Worm (Caenorhabditis elegans) whole organism, midembryonic: ENCODE measurements around the gene EGAP1.5.

Experiments
- T22C8.4 ChIP-seq: fragments of 200-800 bp; sonication (Bioruptor generic); IDR thresholded peaks from 2 replicates; pipeline ENCODE4 v1.3.6; 2022; ENCODE audit warnings: missing genetic modification characterization, missing compliant biosample characterization
- cog-1 ChIP-seq: sonication (generic microtip); optimal IDR thresholded peaks from 2 replicates; lab custom pipeline; 2016; ENCODE audit warnings: missing genetic modification characterization, missing compliant biosample characterization
- flt-1 ChIP-seq: fragments of 200-800 bp; sonication (Bioruptor generic); IDR thresholded peaks from 2 replicates; pipeline ENCODE4 v1.3.6; 2022; ENCODE audit warnings: missing genetic modification characterization, missing compliant biosample characterization
- klf-2 ChIP-seq: fragments of 200-800 bp; sonication (Bioruptor generic); conservative IDR thresholded peaks from 2 replicates; pipeline ENCODE4 v1.3.6; 2022; ENCODE audit warnings: missing genetic modification reagents, missing genetic modification characterization, missing compliant biosample characterization
- med-1 ChIP-seq: sonication (generic microtip); optimal IDR thresholded peaks from 2 replicates; lab custom pipeline; 2017; ENCODE audit warnings: missing genetic modification characterization, mild to moderate bottlenecking, missing compliant biosample characterization, antibody characterized with exemption, missing genetic modification reagents; ENCODE audit not compliant: insufficient read depth
- ref-1 ChIP-seq: fragments of 200-800 bp; sonication (Bioruptor generic); conservative IDR thresholded peaks from 2 replicates; pipeline ENCODE4 v1.3.6; 2022; ENCODE audit warnings: missing genetic modification reagents, missing genetic modification characterization, missing compliant biosample characterization
- tab-1 ChIP-seq: fragments of 200-800 bp; sonication (Bioruptor generic); IDR thresholded peaks from 2 replicates; pipeline ENCODE4 v1.3.6; 2022; ENCODE audit warnings: missing genetic modification characterization, missing compliant biosample characterization
- ztf-23 ChIP-seq: fragments of 200-800 bp; sonication (Bioruptor generic); IDR thresholded peaks from 2 replicates; pipeline ENCODE4 v1.3.6; 2022; ENCODE audit warnings: missing genetic modification reagents, missing genetic modification characterization, missing compliant biosample characterization
- ztf-29 ChIP-seq: fragments of 200-800 bp; sonication (Bioruptor generic); IDR thresholded peaks from 2 replicates; pipeline ENCODE4 v1.3.6; 2022; ENCODE audit warnings: missing genetic modification reagents, missing genetic modification characterization, missing compliant biosample characterization

The EGAP1.5 gene

DNA sequence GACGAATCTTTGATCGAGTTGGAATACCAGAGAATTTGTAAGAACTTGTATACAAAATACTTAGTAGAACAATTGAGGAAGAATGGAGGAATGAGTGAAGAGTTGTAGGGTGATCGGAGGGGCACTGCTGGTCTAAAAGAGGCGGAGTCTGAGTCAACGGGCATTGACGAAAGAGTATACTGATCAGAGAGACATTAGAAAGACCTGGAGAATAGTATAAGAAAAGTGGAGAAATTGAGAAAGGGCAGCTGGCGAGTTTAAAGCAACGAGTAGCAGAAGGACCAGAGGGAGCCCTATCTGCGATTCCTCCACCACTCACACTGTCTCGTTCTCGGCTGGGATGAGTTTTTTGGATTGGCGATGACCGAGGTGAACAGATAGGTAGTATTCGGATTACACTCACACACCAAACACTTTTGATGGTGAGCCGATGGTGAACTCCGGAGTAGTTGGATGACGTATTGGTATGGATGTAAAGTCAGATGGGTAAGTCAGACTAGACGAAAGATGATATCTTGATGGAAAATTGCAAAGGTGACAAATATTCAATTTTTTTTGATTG is at the start of gene EGAP1.5:
EGAP1.5 (plus strand) TSS at position 289 of the 562 bp plus-strand sequence.
- no peak for TF ChIP-seq ztf-23 (GFP tag; lab: Robert Waterston, UW)
- TF ChIP-seq tab-1 (GFP tag; lab: Robert Waterston, UW) = 0 out of 2 replicates have a peak, but pooled peaks have one; percentile 23

DNA sequence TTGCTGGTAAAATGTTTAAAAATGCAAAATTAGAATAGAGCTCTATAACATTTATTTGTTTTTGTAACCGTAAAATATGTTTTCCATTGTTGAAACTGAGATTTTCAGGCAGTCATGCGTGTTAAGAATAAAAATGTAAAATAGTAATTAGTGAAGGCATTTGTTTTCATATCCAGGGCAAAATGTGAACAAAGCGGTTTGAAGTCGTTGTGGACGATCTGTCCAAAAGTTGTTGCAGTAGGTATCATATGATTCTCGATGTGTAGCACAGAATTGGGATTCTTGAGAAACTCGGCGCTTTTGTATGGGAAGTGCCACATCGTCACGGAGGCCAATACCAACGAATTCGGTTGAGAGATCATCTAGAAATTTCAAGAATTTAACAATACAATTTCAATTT is 49.2 kb upstream of the EGAP1.5 start:
- TF ChIP-seq flt-1 (GFP tag; lab: Robert Waterston, UW) (no peak), ref-1 (GFP tag; lab: Robert Waterston, UW) (no peak)

DNA sequence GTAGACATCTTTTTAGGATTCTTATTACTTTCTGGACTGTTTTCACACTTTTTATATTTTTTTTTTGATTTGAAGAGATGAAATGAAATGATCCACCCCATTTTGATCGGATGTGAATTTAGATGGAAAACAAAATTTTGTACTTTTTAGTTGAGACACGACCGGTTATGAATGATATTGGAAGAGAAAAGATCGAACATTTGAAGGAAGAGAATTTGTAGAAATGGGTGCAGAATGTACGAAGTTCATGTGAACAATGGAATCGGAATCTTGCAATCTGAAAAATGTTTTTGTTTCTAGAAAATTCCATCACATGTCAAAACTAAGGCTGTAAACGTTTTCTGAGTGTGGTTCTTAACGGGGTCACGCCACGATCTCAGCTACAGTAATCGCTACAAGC is 48.7 kb upstream of the EGAP1.5 start, which contains the start of gene F01F1.14:
F01F1.14 (minus strand) TSS at position 101 of the 400 bp plus-strand sequence.
- no peak for TF ChIP-seq ztf-23 (GFP tag; lab: Robert Waterston, UW)

DNA sequence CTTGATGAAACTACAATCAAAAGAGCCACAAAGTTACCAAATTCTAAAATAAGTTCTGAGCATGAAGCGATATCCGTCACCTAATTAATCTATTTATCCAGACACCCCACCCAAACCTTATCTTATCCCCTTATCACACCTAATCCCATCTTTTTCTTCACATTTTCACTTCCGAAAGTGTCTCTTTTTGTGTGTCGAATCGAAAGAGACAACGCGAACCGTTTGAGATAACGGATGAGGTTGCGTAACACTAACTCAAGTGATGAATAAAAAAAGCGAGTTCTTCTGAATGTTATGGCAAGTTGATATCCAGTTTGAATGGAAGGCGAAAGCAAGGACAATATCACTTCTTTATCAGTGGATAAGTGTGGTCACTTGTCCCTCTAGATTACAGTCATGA is 48.0 kb upstream of the EGAP1.5 start:
- TF ChIP-seq med-1 (GFP tag; lab: Kevin White, UChicago) (no peak), cog-1 (no peak), tab-1 (GFP tag; lab: Robert Waterston, UW) (no peak), ztf-29 (GFP tag; lab: Robert Waterston, UW) (no peak), ztf-23 (GFP tag; lab: Robert Waterston, UW) (no peak), ref-1 (GFP tag; lab: Robert Waterston, UW) (no peak), klf-2 (no peak)

DNA sequence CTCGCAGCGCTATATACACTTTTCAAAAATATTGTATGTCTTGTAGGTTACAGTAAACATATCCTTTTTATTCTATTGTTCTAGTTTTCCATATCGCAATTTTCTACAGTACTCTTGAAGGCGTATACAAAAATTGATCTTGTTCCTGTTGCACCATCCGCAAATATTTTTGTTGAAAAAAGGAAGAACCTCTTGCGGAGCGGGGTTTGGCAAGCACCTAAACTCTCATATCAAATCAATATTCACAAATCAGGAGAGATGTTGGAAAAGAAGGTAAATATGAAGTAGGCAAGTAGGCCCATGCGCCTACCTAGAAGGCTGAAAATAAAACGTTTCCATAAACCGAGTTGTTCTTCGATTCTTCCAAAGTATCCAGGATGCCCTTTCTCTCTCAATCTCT is 47.5 kb upstream of the EGAP1.5 start, which contains the start of gene C28H8.5:
C28H8.5 (plus strand) TSS at position 301 of the 400 bp plus-strand sequence.
- TF ChIP-seq med-1 (GFP tag; lab: Kevin White, UChicago) (no peak), flt-1 (GFP tag; lab: Robert Waterston, UW) (no peak)

DNA sequence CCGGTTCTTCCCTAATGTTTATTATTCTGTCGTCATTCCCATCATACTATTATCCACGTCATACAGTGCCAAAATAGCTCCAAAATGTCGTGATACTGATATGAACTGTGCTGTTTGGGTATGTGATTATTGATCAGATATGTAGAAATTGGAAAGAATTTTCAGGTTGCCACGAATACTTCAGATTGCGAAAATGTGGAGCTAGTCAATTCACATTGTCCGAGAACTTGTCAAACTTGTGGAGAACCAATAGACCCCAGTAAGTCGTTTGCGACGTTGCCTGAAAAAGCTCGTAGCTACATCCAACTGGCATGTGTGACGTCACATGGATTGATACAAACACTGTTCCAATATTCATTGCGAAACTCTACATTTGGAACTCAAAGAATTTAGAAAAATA is 47.1 kb upstream of the EGAP1.5 start:
- no peak for TF ChIP-seq tab-1 (GFP tag; lab: Robert Waterston, UW)
- no peak for TF ChIP-seq cog-1
- no peak for TF ChIP-seq ztf-29 (GFP tag; lab: Robert Waterston, UW)
- TF ChIP-seq klf-2 = no peak
- no peak for TF ChIP-seq flt-1 (GFP tag; lab: Robert Waterston, UW)
- no peak for TF ChIP-seq ref-1 (GFP tag; lab: Robert Waterston, UW)
- TF ChIP-seq ztf-23 (GFP tag; lab: Robert Waterston, UW) = no peak
- no peak for TF ChIP-seq T22C8.4
- TF ChIP-seq med-1 (GFP tag; lab: Kevin White, UChicago) = no peak

DNA sequence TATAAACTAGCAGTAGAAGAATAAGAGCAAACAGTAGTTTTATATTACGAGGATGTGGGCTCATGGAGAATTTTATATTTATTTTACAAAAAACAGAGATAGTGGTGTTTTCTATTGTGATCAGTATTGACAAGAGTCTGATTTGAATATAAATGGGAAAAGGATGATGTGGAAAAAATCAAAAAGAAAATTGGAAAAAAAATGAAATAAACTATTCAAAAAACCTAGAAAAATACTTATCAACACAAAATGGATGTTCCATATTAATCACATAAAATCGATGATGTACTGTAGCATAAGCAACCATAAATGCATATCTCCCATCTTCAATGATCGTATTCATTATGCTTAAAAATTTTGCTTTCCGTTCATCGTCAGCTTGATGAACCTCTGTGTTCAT is 44.6 kb upstream of the EGAP1.5 start, which contains the start of gene C28H8.7:
C28H8.7 (minus strand) TSS at position 101 of the 400 bp plus-strand sequence.
- TF ChIP-seq cog-1 (no peak), ref-1 (GFP tag; lab: Robert Waterston, UW) (no peak), ztf-29 (GFP tag; lab: Robert Waterston, UW) (no peak), flt-1 (GFP tag; lab: Robert Waterston, UW) (no peak), ztf-23 (GFP tag; lab: Robert Waterston, UW) (no peak), med-1 (GFP tag; lab: Kevin White, UChicago) (no peak), klf-2 (no peak), T22C8.4 (no peak)

DNA sequence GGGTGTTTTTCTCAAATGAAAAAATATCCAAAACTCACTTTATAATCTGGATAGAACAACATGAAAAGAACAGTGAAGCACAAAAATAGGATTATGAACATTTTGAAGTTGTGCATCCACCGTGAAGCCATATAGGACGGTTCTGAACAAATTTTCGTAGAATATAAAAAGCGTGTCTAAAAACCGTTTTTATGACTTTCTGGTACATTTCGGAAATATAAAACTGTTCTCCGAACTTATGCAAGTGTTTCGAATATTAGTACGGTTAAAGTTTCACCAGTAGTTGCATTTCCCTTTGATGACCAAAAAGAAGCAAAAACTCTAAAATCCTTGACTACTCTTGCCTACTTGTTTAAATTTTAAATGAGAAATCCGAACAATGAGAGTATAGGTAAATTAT is 42.8 kb upstream of the EGAP1.5 start, which contains the start of gene C28H8.8:
C28H8.8 (minus strand) TSS at position 101 of the 400 bp plus-strand sequence.
- no peak for TF ChIP-seq ztf-23 (GFP tag; lab: Robert Waterston, UW)
- TF ChIP-seq ztf-29 (GFP tag; lab: Robert Waterston, UW) = no peak

DNA sequence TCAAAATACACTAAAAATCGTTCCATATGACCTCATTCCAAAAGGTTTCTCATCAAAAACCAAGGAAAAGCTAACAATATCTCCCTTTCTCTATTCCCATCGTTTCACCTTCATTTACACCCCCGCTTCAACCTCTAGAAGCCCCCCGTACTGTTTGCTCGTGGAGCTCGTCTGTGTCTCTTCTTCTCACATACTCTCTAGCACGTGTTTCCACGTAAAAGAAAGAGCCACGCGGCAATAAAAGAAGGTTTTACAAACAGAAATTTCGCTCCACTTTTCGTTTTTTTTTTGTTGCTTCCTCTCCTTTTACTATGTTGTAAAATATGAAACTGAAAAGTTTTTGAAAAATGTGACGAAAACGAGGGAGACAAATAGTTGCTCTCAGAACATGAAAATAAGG is 38.6 kb upstream of the EGAP1.5 start:
- no peak for TF ChIP-seq flt-1 (GFP tag; lab: Robert Waterston, UW)
- TF ChIP-seq T22C8.4 = no peak
- no peak for TF ChIP-seq klf-2
- TF ChIP-seq ztf-29 (GFP tag; lab: Robert Waterston, UW) = no peak
- TF ChIP-seq ref-1 (GFP tag; lab: Robert Waterston, UW) = no peak
- no peak for TF ChIP-seq med-1 (GFP tag; lab: Kevin White, UChicago)
- no peak for TF ChIP-seq tab-1 (GFP tag; lab: Robert Waterston, UW)
- TF ChIP-seq cog-1 = no peak
- TF ChIP-seq ztf-23 (GFP tag; lab: Robert Waterston, UW) = no peak

DNA sequence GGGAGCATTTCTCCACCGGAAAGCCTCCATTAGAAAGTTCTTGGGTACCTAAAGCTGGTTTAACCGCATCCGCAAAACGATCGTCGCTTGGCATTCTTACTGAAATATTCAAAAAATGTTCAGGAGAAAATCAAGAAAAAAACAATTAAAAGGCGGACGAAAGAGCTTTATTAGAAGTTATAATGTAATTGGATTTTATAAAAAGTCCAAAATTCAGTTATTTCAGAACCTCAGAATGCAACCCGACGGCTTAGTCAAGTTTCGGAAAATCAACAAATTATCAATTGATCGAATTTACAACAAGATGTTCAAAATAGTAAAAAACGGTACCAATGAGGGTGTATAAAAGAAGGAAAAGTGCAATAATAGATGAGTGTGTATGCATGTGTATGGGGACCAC is 35.6 kb upstream of the EGAP1.5 start, which contains the start of gene pxl-1:
pxl-1 (minus strand) TSS at position 101 of the 400 bp plus-strand sequence.
- TF ChIP-seq tab-1 (GFP tag; lab: Robert Waterston, UW) (no peak), cog-1 (no peak), klf-2 (no peak), flt-1 (GFP tag; lab: Robert Waterston, UW) (no peak), ref-1 (GFP tag; lab: Robert Waterston, UW) (no peak), T22C8.4 (no peak)

DNA sequence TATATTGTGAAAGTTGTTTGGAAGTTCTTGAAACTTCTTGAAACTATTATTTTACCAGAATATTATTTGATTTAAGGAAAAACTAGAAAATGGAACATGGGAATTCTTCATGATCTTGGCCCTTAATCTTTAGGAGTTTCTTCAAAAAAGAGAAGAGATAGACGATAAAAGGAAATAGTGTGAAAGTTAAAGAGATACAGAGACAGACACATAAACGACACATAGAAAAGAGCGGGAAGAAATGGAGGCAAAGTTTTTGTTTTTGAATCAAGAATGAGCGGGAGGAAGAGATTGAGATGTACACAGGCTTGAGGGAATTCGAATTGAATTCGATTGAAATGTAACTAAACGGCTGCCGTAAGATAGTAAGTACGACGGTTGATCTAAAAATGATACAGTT is 34.1 kb upstream of the EGAP1.5 start:
- TF ChIP-seq ztf-23 (GFP tag; lab: Robert Waterston, UW) (no peak), flt-1 (GFP tag; lab: Robert Waterston, UW) (no peak), ztf-29 (GFP tag; lab: Robert Waterston, UW) (no peak), cog-1 (no peak), T22C8.4 (no peak), ref-1 (GFP tag; lab: Robert Waterston, UW) (no peak), tab-1 (GFP tag; lab: Robert Waterston, UW) (no peak), med-1 (GFP tag; lab: Kevin White, UChicago) (no peak), klf-2 (no peak)
